Worm (Caenorhabditis elegans) whole organism, early embryonic: ENCODE results near the gene ceh-79.

Experiments used
- B0310.2 ChIP-seq: sonication (generic microtip); optimal IDR thresholded peaks from 2 replicates; lab custom pipeline; 2016; ENCODE audit warnings: mild to moderate bottlenecking, missing genetic modification characterization, missing compliant biosample characterization
- F13C5.2 ChIP-seq: sonication (generic microtip); optimal IDR thresholded peaks from 2 replicates; lab custom pipeline; 2017; ENCODE audit warnings: mild to moderate bottlenecking, missing genetic modification characterization, inconsistent platforms, missing compliant biosample characterization
- aly-1 ChIP-seq: sonication (generic microtip); optimal IDR thresholded peaks from 2 replicates; lab custom pipeline; 2016; ENCODE audit warnings: missing genetic modification characterization, missing compliant biosample characterization
- ama-1 ChIP-seq: fragments of 150-350 bp; optimal IDR thresholded peaks from 2 replicates; lab custom pipeline; 2014
- ceh-13 ChIP-seq: fragments of 200-800 bp; sonication (Bioruptor generic); optimal IDR thresholded peaks from 2 replicates; lab custom pipeline; 2018; ENCODE audit warnings: mild to moderate bottlenecking, missing genetic modification characterization, missing compliant biosample characterization
- ceh-36 ChIP-seq: sonication (generic microtip); optimal IDR thresholded peaks from 2 replicates; lab custom pipeline; 2016; ENCODE audit warnings: missing genetic modification characterization, inconsistent platforms, missing compliant biosample characterization
- ets-7 ChIP-seq: sonication (generic microtip); optimal IDR thresholded peaks from 2 replicates; lab custom pipeline; 2016; ENCODE audit warnings: missing genotype, missing genetic modification characterization, missing compliant biosample characterization
- flt-1 ChIP-seq: fragments of 200-800 bp; sonication (Bioruptor generic); IDR thresholded peaks from 2 replicates; pipeline ENCODE4 v1.3.6; 2022; ENCODE audit warnings: missing genetic modification characterization, missing compliant biosample characterization
- hmbx-1 ChIP-seq: sonication (generic microtip); optimal IDR thresholded peaks from 2 replicates; lab custom pipeline; 2016; ENCODE audit warnings: mild to moderate bottlenecking, missing genetic modification characterization, missing compliant biosample characterization
- hmg-4 ChIP-seq: fragments of 200-800 bp; sonication (Bioruptor generic); optimal IDR thresholded peaks from 2 replicates; lab custom pipeline; 2018; ENCODE audit warnings: mild to moderate bottlenecking, missing genetic modification characterization, missing compliant biosample characterization
- hnd-1 ChIP-seq: sonication (generic microtip); optimal IDR thresholded peaks from 2 replicates; lab custom pipeline; 2016; ENCODE audit warnings: missing genetic modification characterization, missing compliant biosample characterization
- pes-1 ChIP-seq: fragments of 200-800 bp; sonication (Bioruptor generic); IDR thresholded peaks from 2 replicates; pipeline ENCODE4 v1.3.6; 2022; ENCODE audit warnings: missing genetic modification reagents, missing genetic modification characterization, missing compliant biosample characterization
- scrt-1 ChIP-seq: fragments of 200-800 bp; sonication (Bioruptor generic); IDR thresholded peaks from 2 replicates; pipeline ENCODE4 v1.3.6; 2022; ENCODE audit warnings: missing genetic modification characterization, missing compliant biosample characterization
- sea-1 ChIP-seq: fragments of 200-800 bp; sonication (Bioruptor generic); conservative IDR thresholded peaks from 2 replicates; pipeline ENCODE4 v1.3.6; 2022; ENCODE audit warnings: missing genetic modification characterization, missing compliant biosample characterization
- tbx-11 ChIP-seq: fragments of 200-800 bp; sonication (Bioruptor generic); IDR thresholded peaks from 2 replicates; pipeline ENCODE4 v1.3.6; 2022; ENCODE audit warnings: missing genetic modification characterization, missing compliant biosample characterization
- tbx-37 ChIP-seq: fragments of 200-800 bp; sonication (Bioruptor generic); conservative IDR thresholded peaks from 2 replicates; pipeline ENCODE4 v1.3.6; 2022; ENCODE audit warnings: missing genetic modification reagents, missing genetic modification characterization, missing compliant biosample characterization
- tra-4 ChIP-seq: sonication (generic microtip); optimal IDR thresholded peaks from 2 replicates; lab custom pipeline; 2017; ENCODE audit warnings: missing genetic modification characterization, missing compliant biosample characterization

Gene ceh-79

DNA sequence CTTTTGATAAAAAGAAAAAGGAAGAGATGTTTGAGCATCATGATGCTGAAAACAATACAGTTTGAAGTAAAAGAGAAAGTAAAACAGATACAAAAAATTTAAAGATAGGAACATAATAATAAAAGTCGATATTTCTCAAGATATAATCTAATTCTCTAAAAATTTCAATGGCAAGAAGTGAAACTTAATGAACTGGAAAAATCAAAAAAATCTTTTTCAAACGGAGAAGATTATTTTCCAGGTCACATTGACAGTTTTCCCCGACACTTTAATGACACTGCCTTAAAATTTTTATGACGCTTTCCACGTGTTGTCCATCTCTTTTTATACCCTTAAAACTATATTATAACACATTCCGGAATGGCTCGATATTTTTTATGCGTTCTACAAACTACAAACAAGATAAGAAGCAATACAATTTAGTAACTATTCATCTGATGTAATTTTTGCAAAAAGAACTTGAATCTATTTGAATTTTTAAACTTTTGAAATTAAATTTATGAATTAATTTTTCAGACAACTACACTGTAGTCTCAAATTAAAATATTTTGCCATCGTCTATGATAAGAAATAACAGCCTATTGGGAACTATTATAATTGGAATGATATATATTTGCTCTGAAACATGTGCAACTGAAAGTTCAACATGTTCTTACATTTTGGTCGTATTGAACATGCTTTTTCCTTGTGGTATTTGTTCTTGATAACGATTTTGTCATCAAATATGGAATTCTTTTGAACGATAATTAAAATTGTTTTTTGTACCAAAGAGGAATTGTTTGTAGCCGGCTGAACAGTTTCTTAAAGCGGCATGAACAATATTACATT is 23.5 kb downstream of the ceh-79 start, which contains the start of gene C50B6.7:
TSS of gene C50B6.7 (minus strand) at position 51 of the 828 bp plus-strand sequence.
- TF ChIP-seq hmg-4 = no peak
- TF ChIP-seq B0310.2 (tag; lab: Kevin White, UChicago) = no peak
- TF ChIP-seq pes-1 (GFP tag; lab: Robert Waterston, UW) = no peak
- no peak for TF ChIP-seq aly-1
- no peak for TF ChIP-seq tra-4
- no peak for TF ChIP-seq flt-1 (GFP tag; lab: Robert Waterston, UW)
- TF ChIP-seq tbx-37 (GFP tag; lab: Robert Waterston, UW) = no peak
- TF ChIP-seq hnd-1 = no peak
- no peak for TF ChIP-seq hmbx-1
- no peak for TF ChIP-seq sea-1
- no peak for TF ChIP-seq ceh-13 (GFP tag; lab: Kevin White, UChicago)
- TF ChIP-seq ceh-36 (tag; lab: Kevin White, UChicago) = no peak
- no peak for TF ChIP-seq tbx-11 (GFP tag; lab: Robert Waterston, UW)
- no peak for TF ChIP-seq ets-7 (tag; lab: Kevin White, UChicago)
- TF ChIP-seq F13C5.2 (tag; lab: Kevin White, UChicago) = no peak
- TF ChIP-seq scrt-1 (GFP tag; lab: Robert Waterston, UW) = no peak
- no peak for TF ChIP-seq ama-1 (lab: Kevin White, UChicago)

- TF ChIP-seq aly-1 (no peak), sea-1 (no peak), F13C5.2 (tag; lab: Kevin White, UChicago) (no peak), hnd-1 (no peak), flt-1 (GFP tag; lab: Robert Waterston, UW) (no peak), pes-1 (GFP tag; lab: Robert Waterston, UW) (no peak), tra-4 (no peak), B0310.2 (tag; lab: Kevin White, UChicago) (no peak), scrt-1 (GFP tag; lab: Robert Waterston, UW) (no peak), ets-7 (tag; lab: Kevin White, UChicago) (no peak), tbx-11 (GFP tag; lab: Robert Waterston, UW) (no peak), ama-1 (lab: Kevin White, UChicago) (no peak), ceh-36 (tag; lab: Kevin White, UChicago) (no peak), ceh-13 (GFP tag; lab: Kevin White, UChicago) (no peak), hmbx-1 (no peak), hmg-4 (no peak), tbx-37 (GFP tag; lab: Robert Waterston, UW) (no peak)
Observed at ce11 chrV:13327463-13327862, 25.8 kb downstream of the ceh-79 start, which contains the start of gene str-37. Gene str-37, plus strand, starts transcription at chrV:13327763.

- no peak for TF ChIP-seq hnd-1
- TF ChIP-seq ceh-36 (tag; lab: Kevin White, UChicago) = no peak
- no peak for TF ChIP-seq ceh-13 (GFP tag; lab: Kevin White, UChicago)
- no peak for TF ChIP-seq ets-7 (tag; lab: Kevin White, UChicago)
- no peak for TF ChIP-seq sea-1
- TF ChIP-seq B0310.2 (tag; lab: Kevin White, UChicago) = no peak
- TF ChIP-seq hmbx-1 = no peak
- no peak for TF ChIP-seq scrt-1 (GFP tag; lab: Robert Waterston, UW)
- no peak for TF ChIP-seq aly-1
- no peak for TF ChIP-seq hmg-4
- TF ChIP-seq F13C5.2 (tag; lab: Kevin White, UChicago) = no peak
- TF ChIP-seq pes-1 (GFP tag; lab: Robert Waterston, UW) = no peak
- no peak for TF ChIP-seq ama-1 (lab: Kevin White, UChicago)
- TF ChIP-seq tra-4 = no peak
- TF ChIP-seq tbx-37 (GFP tag; lab: Robert Waterston, UW) = no peak
- TF ChIP-seq tbx-11 (GFP tag; lab: Robert Waterston, UW) = no peak
- TF ChIP-seq flt-1 (GFP tag; lab: Robert Waterston, UW) = no peak
Observed at ce11 chrV:13330919-13331318, 29.3 kb downstream of the ceh-79 start, which contains the start of gene nhr-129. Gene nhr-129, minus strand, starts transcription at chrV:13331019.

- TF ChIP-seq ceh-36 (tag; lab: Kevin White, UChicago) (no peak), sea-1 (no peak), aly-1 (no peak), scrt-1 (GFP tag; lab: Robert Waterston, UW) (no peak), pes-1 (GFP tag; lab: Robert Waterston, UW) (no peak), F13C5.2 (tag; lab: Kevin White, UChicago) (no peak), B0310.2 (tag; lab: Kevin White, UChicago) (no peak), flt-1 (GFP tag; lab: Robert Waterston, UW) (no peak), ama-1 (lab: Kevin White, UChicago) (no peak), hnd-1 (no peak), tbx-37 (GFP tag; lab: Robert Waterston, UW) (no peak), ceh-13 (GFP tag; lab: Kevin White, UChicago) (no peak)
Observed at ce11 chrV:13333386-13334180, 31.9 kb downstream of the ceh-79 start, which contains the start of gene nhr-168. Gene nhr-168, minus strand, starts transcription at chrV:13333871.

DNA sequence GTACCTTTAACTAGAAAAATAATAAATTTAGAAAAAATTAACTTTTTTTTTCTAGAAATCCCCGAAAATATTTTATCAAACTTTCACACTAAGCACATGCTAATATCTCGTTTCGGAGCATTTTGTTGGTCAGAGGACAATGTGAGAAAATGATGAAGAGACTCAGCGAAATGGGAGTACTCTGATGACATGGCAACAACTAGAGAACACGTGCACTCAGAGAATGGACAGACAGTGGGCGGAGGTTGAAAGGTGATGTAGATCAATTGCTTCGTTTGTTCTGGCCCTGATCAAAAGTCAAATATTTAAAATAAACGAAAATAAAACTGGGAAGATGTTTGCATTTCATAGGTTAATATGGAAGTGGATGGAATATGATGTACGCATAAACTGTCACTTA is 32.8 kb downstream of the ceh-79 start:
- no peak for TF ChIP-seq tbx-11 (GFP tag; lab: Robert Waterston, UW)
- no peak for TF ChIP-seq hnd-1
- no peak for TF ChIP-seq hmbx-1
- no peak for TF ChIP-seq sea-1
- TF ChIP-seq pes-1 (GFP tag; lab: Robert Waterston, UW) = no peak
- no peak for TF ChIP-seq ceh-13 (GFP tag; lab: Kevin White, UChicago)
- no peak for TF ChIP-seq aly-1

DNA sequence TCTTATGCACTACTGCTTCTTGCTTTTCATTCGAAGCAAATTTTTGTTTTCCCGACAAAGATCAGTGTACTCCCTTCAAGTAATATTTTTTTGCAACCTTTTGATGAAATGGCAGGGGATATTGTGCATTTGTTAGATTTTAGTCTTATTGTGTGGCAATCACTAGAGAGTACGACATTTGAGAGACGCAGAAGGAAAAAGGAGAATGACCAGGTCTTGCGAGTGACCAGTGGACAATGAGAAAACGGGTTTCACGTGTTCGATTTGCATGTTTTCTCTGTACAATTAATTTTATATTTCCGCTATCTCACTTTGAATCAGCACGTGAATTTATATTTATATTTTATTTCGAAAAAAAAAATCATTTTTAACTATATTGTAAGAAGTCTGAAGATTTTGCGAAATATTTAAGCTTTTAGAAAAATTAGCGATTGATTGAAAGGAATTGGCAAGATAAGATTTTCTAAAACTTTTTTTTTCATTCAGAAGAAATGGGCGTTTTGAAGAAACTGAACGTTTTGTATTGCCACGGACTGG is 34.3 kb downstream of the ceh-79 start, which contains the start of gene C50B6.9:
TSS of gene C50B6.9 (plus strand) at position 487 of the 537 bp plus-strand sequence.
- TF ChIP-seq flt-1 (GFP tag; lab: Robert Waterston, UW) (no peak), scrt-1 (GFP tag; lab: Robert Waterston, UW) (no peak), ama-1 (lab: Kevin White, UChicago) (no peak), tbx-37 (GFP tag; lab: Robert Waterston, UW) (no peak), pes-1 (GFP tag; lab: Robert Waterston, UW) (no peak), sea-1 (no peak), ceh-13 (GFP tag; lab: Kevin White, UChicago) (no peak), tra-4 (no peak), hmbx-1 (no peak), F13C5.2 (tag; lab: Kevin White, UChicago) (no peak), hmg-4 (no peak), tbx-11 (GFP tag; lab: Robert Waterston, UW) (no peak), ets-7 (tag; lab: Kevin White, UChicago) (no peak), ceh-36 (tag; lab: Kevin White, UChicago) (no peak), B0310.2 (tag; lab: Kevin White, UChicago) (no peak), hnd-1 (no peak), aly-1 (no peak)
